Worm (Caenorhabditis elegans) whole organism, L4/young adult: ENCODE data around the gene C49F8.15.
A peak's percentile ranks its signal among the peaks of the same experiment; 100 is the strongest.

Experiments
- W03F9.2 ChIP-seq: fragments of 150-350 bp; optimal IDR thresholded peaks from 2 replicates; lab custom pipeline; 2014; ENCODE audit warnings: missing biosample characterization, missing genetic modification characterization
- dao-5 ChIP-seq: sonication (generic microtip); optimal IDR thresholded peaks from 2 replicates; lab custom pipeline; 2016; ENCODE audit warnings: missing genotype, missing genetic modification characterization, moderate library complexity, missing compliant biosample characterization
- him-1 ChIP-seq: sonication (generic microtip); optimal IDR thresholded peaks from 2 replicates; lab custom pipeline; 2016; ENCODE audit warnings: missing genotype, missing genetic modification reagents, missing genetic modification characterization, missing compliant biosample characterization

DNA sequence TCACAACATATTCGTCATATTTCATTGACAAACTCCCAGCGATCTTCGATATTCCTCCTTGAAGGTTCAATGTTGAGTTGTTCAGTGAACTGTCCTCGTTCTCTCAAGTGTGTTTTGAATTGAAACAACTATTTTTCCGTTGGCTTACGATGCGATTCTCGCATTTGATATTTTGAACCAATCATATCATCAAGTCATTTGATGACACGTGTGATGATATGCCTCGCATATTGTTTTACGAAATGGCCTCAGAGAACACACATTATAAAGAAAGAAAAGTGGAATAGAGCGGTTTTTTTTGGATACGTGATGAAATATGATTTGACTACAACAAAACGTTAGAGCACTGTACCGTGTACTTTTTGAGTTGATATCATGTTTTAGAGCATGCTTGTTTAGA is 14.0 kb downstream of the C49F8.15 start:
- TF ChIP-seq him-1 (tag; lab: Kevin White, UChicago): no peak
- TF ChIP-seq dao-5 (tag; lab: Kevin White, UChicago): no peak
- peak; percentile 48 for TF ChIP-seq W03F9.2 (tag; lab: Kevin White, UChicago)
